Worm (Caenorhabditis elegans) whole organism, midembryonic: ENCODE results near the gene fbxc-34.

Source experiments
- cog-1 ChIP-seq: sonication (generic microtip); optimal IDR thresholded peaks from 2 replicates; lab custom pipeline; 2016; ENCODE audit warnings: missing genetic modification characterization, missing compliant biosample characterization
- flt-1 ChIP-seq: fragments of 200-800 bp; sonication (Bioruptor generic); IDR thresholded peaks from 2 replicates; pipeline ENCODE4 v1.3.6; 2022; ENCODE audit warnings: missing genetic modification characterization, missing compliant biosample characterization
- klf-2 ChIP-seq: fragments of 200-800 bp; sonication (Bioruptor generic); conservative IDR thresholded peaks from 2 replicates; pipeline ENCODE4 v1.3.6; 2022; ENCODE audit warnings: missing genetic modification reagents, missing genetic modification characterization, missing compliant biosample characterization
- ref-1 ChIP-seq: fragments of 200-800 bp; sonication (Bioruptor generic); conservative IDR thresholded peaks from 2 replicates; pipeline ENCODE4 v1.3.6; 2022; ENCODE audit warnings: missing genetic modification reagents, missing genetic modification characterization, missing compliant biosample characterization
- tab-1 ChIP-seq: fragments of 200-800 bp; sonication (Bioruptor generic); IDR thresholded peaks from 2 replicates; pipeline ENCODE4 v1.3.6; 2022; ENCODE audit warnings: missing genetic modification characterization, missing compliant biosample characterization
- ztf-23 ChIP-seq: fragments of 200-800 bp; sonication (Bioruptor generic); IDR thresholded peaks from 2 replicates; pipeline ENCODE4 v1.3.6; 2022; ENCODE audit warnings: missing genetic modification reagents, missing genetic modification characterization, missing compliant biosample characterization
- ztf-29 ChIP-seq: fragments of 200-800 bp; sonication (Bioruptor generic); IDR thresholded peaks from 2 replicates; pipeline ENCODE4 v1.3.6; 2022; ENCODE audit warnings: missing genetic modification reagents, missing genetic modification characterization, missing compliant biosample characterization

- no peak for TF ChIP-seq klf-2 (GFP tag; lab: Robert Waterston, UW)
- no peak for TF ChIP-seq tab-1
- TF ChIP-seq ref-1 = no peak
- TF ChIP-seq flt-1 = no peak
- TF ChIP-seq ztf-23 (GFP tag; lab: Robert Waterston, UW) = no peak
- no peak for TF ChIP-seq ztf-29
- TF ChIP-seq cog-1 (tag; lab: Kevin White, UChicago) = no peak
These were observed 15.2 kb upstream of the fbxc-34 start, which contains the start of gene fbxc-29 for ce11 chrII:915780-916179.
